Worm (Caenorhabditis elegans) whole organism, L4 larva: ENCODE measurements around the gene spsb-2.
A peak's percentile ranks its signal among the peaks of the same experiment; 100 is the strongest.

Experiments
- F26F4.8 ChIP-seq: fragments of 200-800 bp; sonication (Bioruptor generic); conservative IDR thresholded peaks from 2 replicates; pipeline ENCODE4 v1.3.6; 2022; ENCODE audit warnings: missing genetic modification characterization, missing compliant biosample characterization
- F37D6.2 ChIP-seq: sonication (generic microtip); optimal IDR thresholded peaks from 2 replicates; lab custom pipeline; 2016; ENCODE audit warnings: mild to moderate bottlenecking, missing genetic modification characterization, missing compliant biosample characterization
- T20F7.1 ChIP-seq: fragments of 200-800 bp; sonication (Bioruptor generic); optimal IDR thresholded peaks from 2 replicates; lab custom pipeline; 2018; ENCODE audit warnings: mild to moderate bottlenecking, missing genetic modification characterization, missing compliant biosample characterization
- Y75B8A.6 ChIP-seq: fragments of 200-800 bp; sonication (Bioruptor generic); IDR thresholded peaks from 2 replicates; pipeline ENCODE4 v1.3.6; 2022; ENCODE audit warnings: missing genetic modification reagents, missing genetic modification characterization, missing compliant biosample characterization
- aha-1 ChIP-seq: fragments of 150-350 bp; peaks from one replicate; lab custom pipeline; 2014; ENCODE audit warnings: missing biosample characterization, missing genetic modification characterization
- cey-2 ChIP-seq: sonication (generic microtip); optimal IDR thresholded peaks from 3 replicates; lab custom pipeline; 2017; ENCODE audit warnings: missing genetic modification characterization, mild to moderate bottlenecking, missing compliant biosample characterization, antibody characterized with exemption, borderline replicate concordance; ENCODE audit not compliant: insufficient read depth
- daf-16 ChIP-seq, 3 experiments: sonication (generic microtip); optimal IDR thresholded peaks; 2 replicates each; lab custom pipeline; 2016 to 2017; ENCODE audit warnings: missing genetic modification characterization in 3 of 3, missing genetic modification reagents in 3 of 3, mild to moderate bottlenecking in 2 of 3, missing compliant biosample characterization in 2 of 3, missing biosample characterization in 1 of 3, moderate library complexity in 1 of 3
- dmd-6 ChIP-seq: fragments of 200-800 bp; sonication (Bioruptor generic); IDR thresholded peaks from 2 replicates; pipeline ENCODE4 v1.3.6; 2022; ENCODE audit warnings: missing genetic modification reagents, missing genetic modification characterization, missing compliant biosample characterization
- dmd-8 ChIP-seq: fragments of 200-800 bp; sonication (Bioruptor generic); IDR thresholded peaks from 2 replicates; pipeline ENCODE4 v1.3.6; 2022; ENCODE audit warnings: missing genetic modification characterization, missing compliant biosample characterization
- dve-1 ChIP-seq: sonication (generic microtip); optimal IDR thresholded peaks from 2 replicates; lab custom pipeline; 2017; ENCODE audit warnings: antibody characterized with exemption, mild to moderate bottlenecking, missing genetic modification characterization, missing compliant biosample characterization; ENCODE audit not compliant: insufficient read depth
- egl-27 ChIP-seq: sonication (generic microtip); optimal IDR thresholded peaks from 3 replicates; lab custom pipeline; 2017; ENCODE audit warnings: missing biosample characterization, missing genetic modification reagents, missing genetic modification characterization
- fkh-10 ChIP-seq: fragments of 150-350 bp; optimal IDR thresholded peaks from 2 replicates; lab custom pipeline; 2014; ENCODE audit warnings: missing biosample characterization, missing genetic modification reagents, missing genetic modification characterization
- hlh-11 ChIP-seq: fragments of 200-800 bp; sonication (Bioruptor generic); optimal IDR thresholded peaks from 2 replicates; lab custom pipeline; 2018; ENCODE audit warnings: mild to moderate bottlenecking, missing genetic modification characterization, missing compliant biosample characterization
- lin-1 ChIP-seq: fragments of 200-800 bp; sonication (Bioruptor generic); IDR thresholded peaks from 2 replicates; pipeline ENCODE4 v1.3.6; 2022; ENCODE audit warnings: missing genetic modification reagents, missing genetic modification characterization, missing compliant biosample characterization
- lir-3 ChIP-seq: sonication (generic microtip); optimal IDR thresholded peaks from 2 replicates; lab custom pipeline; 2016; ENCODE audit warnings: mild to moderate bottlenecking, missing genetic modification characterization, missing compliant biosample characterization
- madf-9 ChIP-seq: fragments of 200-800 bp; sonication (Bioruptor generic); conservative IDR thresholded peaks from 2 replicates; pipeline ENCODE4 v1.3.6; 2022; ENCODE audit warnings: missing genetic modification reagents, missing genetic modification characterization, missing compliant biosample characterization
- mdl-1 ChIP-seq, 2 experiments: fragments of 150-350 bp in 1 of 2; sonication (generic microtip) in 1 of 2; optimal IDR thresholded peaks; 2 replicates each; lab custom pipeline; 2014 to 2017; ENCODE audit warnings: missing biosample characterization in 2 of 2, missing genetic modification characterization in 2 of 2
- nhr-102 ChIP-seq: sonication (generic microtip); optimal IDR thresholded peaks from 2 replicates; lab custom pipeline; 2016; ENCODE audit warnings: mild to moderate bottlenecking, missing genetic modification characterization, moderate library complexity, missing compliant biosample characterization
- nhr-237 ChIP-seq: sonication (generic microtip); optimal IDR thresholded peaks from 2 replicates; lab custom pipeline; 2017; ENCODE audit warnings: missing biosample characterization, missing genetic modification characterization
- nhr-28 ChIP-seq: fragments of 150-350 bp; optimal IDR thresholded peaks from 2 replicates; lab custom pipeline; 2014; ENCODE audit warnings: missing biosample characterization, missing genetic modification characterization
- nhr-42 ChIP-seq: fragments of 200-800 bp; sonication (Bioruptor generic); IDR thresholded peaks from 2 replicates; pipeline ENCODE4 v1.3.6; 2022; ENCODE audit warnings: missing genetic modification characterization, missing compliant biosample characterization
- nhr-48 ChIP-seq: sonication (generic microtip); optimal IDR thresholded peaks from 2 replicates; lab custom pipeline; 2016; ENCODE audit warnings: mild to moderate bottlenecking, missing genetic modification characterization, missing compliant biosample characterization
- php-3 ChIP-seq: fragments of 200-800 bp; sonication (Bioruptor generic); IDR thresholded peaks from 2 replicates; pipeline ENCODE4 v1.3.6; 2022; ENCODE audit warnings: missing genetic modification reagents, missing genetic modification characterization, missing compliant biosample characterization
- pqm-1 ChIP-seq: sonication (generic microtip); optimal IDR thresholded peaks from 2 replicates; lab custom pipeline; 2017; ENCODE audit warnings: missing biosample characterization, missing genetic modification characterization
- set-16 ChIP-seq: fragments of 200-800 bp; sonication (Bioruptor generic); IDR thresholded peaks from 2 replicates; pipeline ENCODE4 v1.3.6; 2022; ENCODE audit warnings: missing genetic modification reagents, missing genetic modification characterization, missing compliant biosample characterization
- spr-1 ChIP-seq: sonication (generic microtip); optimal IDR thresholded peaks from 2 replicates; lab custom pipeline; 2016; ENCODE audit warnings: mild to moderate bottlenecking, missing genetic modification characterization, missing compliant biosample characterization
- tra-1 ChIP-seq: fragments of 200-800 bp; sonication (Bioruptor generic); IDR thresholded peaks from 2 replicates; pipeline ENCODE4 v1.3.6; 2022; ENCODE audit warnings: missing genetic modification reagents, missing genetic modification characterization, missing compliant biosample characterization
- unc-62 ChIP-seq, 3 experiments: fragments of 150-350 bp in 1 of 3; sonication (generic microtip); optimal IDR thresholded peaks in 2 of 3; peaks in 1 of 3; 1 replicate in 1 of 3; 2 replicates in 2 of 3; lab custom pipeline; 2014 to 2017; ENCODE audit warnings: missing biosample characterization in 3 of 3, missing genetic modification characterization in 3 of 3, missing genetic modification reagents in 3 of 3, missing genotype in 1 of 3
- zag-1 ChIP-seq: fragments of 150-350 bp; optimal IDR thresholded peaks from 2 replicates; lab custom pipeline; 2014; ENCODE audit warnings: missing biosample characterization, missing genetic modification characterization
- zfp-2 ChIP-seq: sonication (generic microtip); optimal IDR thresholded peaks from 2 replicates; lab custom pipeline; 2016; ENCODE audit warnings: mild to moderate bottlenecking, missing genetic modification characterization, missing compliant biosample characterization
- zfp-3 ChIP-seq: fragments of 200-800 bp; sonication (Bioruptor generic); conservative IDR thresholded peaks from 2 replicates; pipeline ENCODE4 v1.3.6; 2022; ENCODE audit warnings: missing genetic modification reagents, missing genetic modification characterization, missing compliant biosample characterization

spsb-2 gene

ce11 chrII:15237160-15237559, 7.0 kb downstream of the spsb-2 start:
- TF ChIP-seq set-16 (GFP tag; lab: Robert Waterston, UW) (0 out of 2 replicates have a peak, but pooled peaks have one; percentile 35), dmd-8 (no peak), nhr-42 (0 out of 2 replicates have a peak, but pooled peaks have one; percentile 52), F26F4.8 (GFP tag; lab: Robert Waterston, UW) (no peak)

DNA sequence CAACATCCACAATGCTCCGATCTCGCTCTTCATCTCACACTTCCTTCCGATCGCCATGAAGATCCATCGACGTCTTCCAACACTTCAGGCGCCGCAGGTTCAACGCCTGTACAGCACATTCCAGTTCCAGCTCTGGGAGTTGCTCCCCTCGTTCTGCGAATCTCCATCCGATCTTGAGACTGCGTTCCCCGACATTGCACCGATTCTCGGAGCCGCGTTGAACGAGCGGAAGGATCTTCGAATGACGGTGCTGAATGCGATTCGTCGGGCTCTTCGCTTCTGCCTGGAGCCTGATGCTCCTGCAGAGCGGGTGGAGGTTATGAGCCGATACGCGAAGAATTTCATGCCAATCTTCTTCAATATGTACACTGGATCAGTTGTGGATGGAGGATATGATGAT, 9.5 kb downstream of the spsb-2 start:
- TF ChIP-seq set-16 (GFP tag; lab: Robert Waterston, UW), result peak; percentile 81
- no peak for TF ChIP-seq nhr-42
- TF ChIP-seq T20F7.1 (GFP tag; lab: Kevin White, UChicago), result no peak

DNA sequence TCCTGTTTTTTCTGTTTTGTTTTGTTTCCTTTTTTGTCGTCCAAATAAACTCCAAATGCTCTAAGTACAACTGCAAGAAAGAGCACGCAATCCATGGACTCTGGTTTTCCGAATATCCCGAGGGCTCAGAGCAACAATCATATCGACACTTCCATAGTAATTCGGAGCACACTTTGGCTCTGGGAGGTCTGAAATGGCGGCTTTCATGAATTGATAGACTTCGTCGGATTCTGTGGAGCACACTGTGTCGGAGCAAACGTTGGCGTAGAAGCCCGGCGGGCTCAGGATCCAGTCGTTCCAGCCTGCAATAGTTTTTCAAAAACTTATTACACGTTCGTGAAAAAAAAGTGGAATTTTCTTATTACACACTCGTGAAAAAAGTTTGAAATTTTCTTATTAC, 14.7 kb downstream of the spsb-2 start:
- TF ChIP-seq mdl-1 (tag; optimal IDR thresholded peaks at IDR 0.05; lab: Kevin White, UChicago), result no peak
- TF ChIP-seq zfp-3 (GFP tag; lab: Robert Waterston, UW), result 0 out of 2 replicates have a peak, but pooled peaks have one; percentile 33
- TF ChIP-seq F37D6.2, result no peak
- TF ChIP-seq nhr-42, result peak; percentile 55; the same call in 1 of the 2 replicates
- no peak for TF ChIP-seq lir-3 (tag; lab: Kevin White, UChicago)
- TF ChIP-seq zfp-2 (tag; lab: Kevin White, UChicago), result no peak

- 0 out of 2 replicates have a peak, but pooled peaks have one; percentile 43 for TF ChIP-seq tra-1
- peak; percentile 73 for TF ChIP-seq hlh-11 (tag; lab: Kevin White, UChicago)
- no peak for TF ChIP-seq cey-2 (tag; lab: Kevin White, UChicago)
- peak; percentile 42; the same call in 1 of the 2 replicates for TF ChIP-seq php-3 (GFP tag; lab: Robert Waterston, UW)
- peak; percentile 64 for TF ChIP-seq nhr-102 (tag; lab: Kevin White, UChicago)
- peak in 1 of 2 experiments; percentile 88 for TF ChIP-seq daf-16 (GFP tag; optimal IDR thresholded peaks at IDR 0.05; lab: Kevin White, UChicago)
- TF ChIP-seq daf-16 (tag; optimal IDR thresholded peaks at IDR 0.05; lab: Kevin White, UChicago), result peak; percentile 75
- peak; percentile 94 for TF ChIP-seq dmd-6
- no peak for TF ChIP-seq egl-27 (tag; lab: Kevin White, UChicago)
- TF ChIP-seq pqm-1, result peak; percentile 4
- TF ChIP-seq spr-1, result no peak
- peak; percentile 7 for TF ChIP-seq nhr-28 (tag; lab: Kevin White, UChicago)
- no peak for TF ChIP-seq Y75B8A.6 (GFP tag; lab: Robert Waterston, UW)
- no peak for TF ChIP-seq zag-1 (tag; lab: Kevin White, UChicago)
- TF ChIP-seq madf-9, result no peak
- peak; percentile 79 for TF ChIP-seq dve-1 (tag; lab: Kevin White, UChicago)
- peak; percentile 75 for TF ChIP-seq nhr-48
- TF ChIP-seq lin-1 (GFP tag; lab: Robert Waterston, UW), result 0 out of 2 replicates have a peak, but pooled peaks have one; percentile 21
- no peak for TF ChIP-seq nhr-237 (tag; lab: Kevin White, UChicago)
- TF ChIP-seq, all 104 proteins: peak for 11
Measured at ce11 chrII:15251593-15251992, 21.4 kb downstream of the spsb-2 start, which contains the start of gene tig-3. Gene tig-3 (minus strand): TSS chrII:15251792.

ce11 chrII:15253980-15254493, 23.9 kb downstream of the spsb-2 start:
- 0 out of 2 replicates have a peak, but pooled peaks have one; percentile 18 for TF ChIP-seq nhr-42
- 0 out of 2 replicates have a peak, but pooled peaks have one; percentile 11 for TF ChIP-seq set-16 (GFP tag; lab: Robert Waterston, UW)
- peak in 1 of 2 experiments; percentile 55 for TF ChIP-seq unc-62 (GFP tag; optimal IDR thresholded peaks at IDR 0.05 in 1 of 2; lab: Kevin White, UChicago)
- TF ChIP-seq unc-62 (tag; optimal IDR thresholded peaks at IDR 0.05; lab: Kevin White, UChicago), result no peak
- TF ChIP-seq fkh-10 (GFP tag; lab: Kevin White, UChicago), result no peak
- peak; percentile 93 for TF ChIP-seq aha-1 (tag; lab: Kevin White, UChicago)
